Fruit fly (Drosophila melanogaster): ENCODE results near the gene lft.

Gene lft

DNA sequence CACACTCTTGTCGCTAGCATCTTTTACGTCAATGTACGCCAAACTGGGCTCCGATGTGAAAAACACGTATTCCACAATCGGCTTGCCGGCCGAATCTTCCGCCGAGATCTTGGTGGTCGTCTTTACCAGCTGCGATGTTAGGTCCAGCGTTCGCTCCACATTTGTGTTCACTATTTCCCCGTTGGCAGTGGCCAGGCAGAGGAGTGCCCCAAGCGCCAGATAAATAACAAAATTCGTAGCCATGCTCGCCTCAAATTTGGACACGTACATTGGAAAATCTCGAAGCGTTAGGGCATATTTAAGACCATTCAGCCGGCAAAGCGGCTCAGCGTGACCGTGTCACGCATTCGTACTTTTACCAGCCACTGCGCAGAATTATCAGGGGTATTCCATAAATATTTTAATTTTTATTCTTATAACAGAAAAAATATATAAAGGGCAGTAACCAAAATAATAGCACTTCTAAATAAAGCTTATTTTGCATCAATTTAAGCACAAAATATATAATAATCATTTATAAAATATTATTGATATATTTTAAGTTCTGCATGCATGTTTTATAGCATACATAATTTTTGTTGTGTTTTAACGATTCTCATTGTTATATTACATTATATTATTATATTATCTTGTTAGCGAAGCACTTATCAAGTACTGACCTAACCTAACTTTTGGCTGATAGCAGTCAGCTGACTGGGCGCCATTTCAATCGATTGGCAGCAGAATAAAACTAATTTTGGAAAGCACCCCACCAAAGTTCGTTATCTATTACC lies 11.4 kb downstream of the lft start, which contains the start of the genes CG33303 and dpr19 (continued):
- no peak for TF ChIP-seq Poxn (GFP tag; IDR thresholded peaks at IDR 0.05)
- peak; percentile 65 for TF ChIP-seq bcd (GFP tag; optimal IDR thresholded peaks at IDR 0.05)
- peak; percentile 66 for TF ChIP-seq CG10209 (GFP tag; optimal IDR thresholded peaks at IDR 0.05)
- TF ChIP-seq Atf-2 (GFP tag; optimal IDR thresholded peaks at IDR 0.05) = no peak
- TF ChIP-seq CG14441 (GFP tag; IDR thresholded peaks at IDR 0.05) = no peak
- TF ChIP-seq lola (GFP tag; optimal IDR thresholded peaks at IDR 0.05) = peak in 1 of 3 experiments; percentile 77
- TF ChIP-seq CG10147 (GFP tag; optimal IDR thresholded peaks at IDR 0.05) = peak; percentile 72
- peak; percentile 41; the same call in 1 of the 2 replicates for TF ChIP-seq CG31224 (GFP tag; IDR thresholded peaks at IDR 0.05)
- peak; percentile 49 for TF ChIP-seq BtbVII (GFP tag; optimal IDR thresholded peaks at IDR 0.05)
- peak; percentile 74 for TF ChIP-seq CG4328 (GFP tag; optimal IDR thresholded peaks at IDR 0.05)
- TF ChIP-seq run (tag; optimal IDR thresholded peaks at IDR 0.05) = peak; percentile 72
- no peak for TF ChIP-seq jigr1 (GFP tag; IDR thresholded peaks at IDR 0.05)
- no peak for TF ChIP-seq Deaf1 (tag; optimal IDR thresholded peaks at IDR 0.05)
- peak; percentile 58 for TF ChIP-seq fd3F (GFP tag; optimal IDR thresholded peaks at IDR 0.05)
- TF ChIP-seq bbx (GFP tag; IDR thresholded peaks at IDR 0.05; ENCODE audit: partially characterized antibody) = 0 out of 2 replicates have a peak, but pooled peaks have one; percentile 19

DNA sequence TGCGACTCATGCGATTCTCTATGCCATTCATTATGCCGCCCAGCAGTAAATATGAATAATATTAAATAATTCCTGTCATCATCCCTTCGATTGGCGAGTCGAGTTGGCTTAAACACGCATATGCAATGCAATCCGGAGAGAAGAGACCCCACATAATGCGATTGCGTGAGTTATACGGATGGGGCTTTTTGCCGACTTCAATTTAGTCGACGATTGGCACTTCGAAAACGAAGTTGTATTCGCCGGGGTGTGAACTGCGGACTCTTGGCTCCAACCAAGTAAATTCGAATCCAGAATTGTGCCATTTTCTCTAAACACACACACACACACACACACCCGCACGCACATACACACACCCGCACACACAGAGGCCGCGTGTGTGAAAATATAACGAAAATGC lies 12.0 kb downstream of the lft start:
- TF ChIP-seq slbo (GFP tag; IDR thresholded peaks at IDR 0.05) (no peak), row (GFP tag; IDR thresholded peaks at IDR 0.05) (no peak), ewg (GFP tag; optimal IDR thresholded peaks at IDR 0.05) (peak; percentile 90), crp (GFP tag; optimal IDR thresholded peaks at IDR 0.05) (no peak), ems (GFP tag; optimal IDR thresholded peaks at IDR 0.05) (no peak), lola (GFP tag; optimal IDR thresholded peaks at IDR 0.05) (no peak), CG2120 (GFP tag; optimal IDR thresholded peaks at IDR 0.05) (no peak), pnt (GFP tag; optimal IDR thresholded peaks at IDR 0.05) (no peak), ase (GFP tag; IDR thresholded peaks at IDR 0.05) (no peak), CG1602 (GFP tag; optimal IDR thresholded peaks at IDR 0.05) (no peak), aop (GFP tag; IDR thresholded peaks at IDR 0.05) (no peak), Abd-B (GFP tag; optimal IDR thresholded peaks at IDR 0.05) (no peak), Fer2 (tag; optimal IDR thresholded peaks at IDR 0.05) (no peak), cg (GFP tag; optimal IDR thresholded peaks at IDR 0.05) (peak; percentile 65), gsb (GFP tag; IDR thresholded peaks at IDR 0.05) (no peak), Trl (optimal IDR thresholded peaks at IDR 0.05) (no peak), Trl (GFP tag; optimal IDR thresholded peaks at IDR 0.05) (peak; percentile 1), disco-r (GFP tag; optimal IDR thresholded peaks at IDR 0.05) (no peak), MESR4 (GFP tag; optimal IDR thresholded peaks at IDR 0.05) (no peak), chm (GFP tag; IDR thresholded peaks at IDR 0.05) (no peak), Pdp1 (GFP tag; optimal IDR thresholded peaks at IDR 0.05) (peak in 1 of 2 experiments; percentile 40), trem (tag; optimal IDR thresholded peaks at IDR 0.05) (no peak), pb (GFP tag; optimal IDR thresholded peaks at IDR 0.05) (no peak), cad (GFP tag; optimal IDR thresholded peaks at IDR 0.05) (no peak), eve (GFP tag; optimal IDR thresholded peaks at IDR 0.05) (no peak), Ets65A (GFP tag) (no peak), CG7963 (GFP tag; IDR thresholded peaks at IDR 0.05; ENCODE audit: partially characterized antibody) (no peak), Dfd (GFP tag; optimal IDR thresholded peaks at IDR 0.05) (peak in 1 of 2 experiments; percentile 8), CG3065 (GFP tag; optimal IDR thresholded peaks at IDR 0.05) (no peak), CG2116 (GFP tag; optimal IDR thresholded peaks at IDR 0.05) (no peak), Deaf1 (tag; optimal IDR thresholded peaks at IDR 0.05) (peak; percentile 83), CG34376 (GFP tag; optimal IDR thresholded peaks at IDR 0.05) (no peak), CG12104 (GFP tag; optimal IDR thresholded peaks at IDR 0.05) (no peak), Scr (GFP tag; IDR thresholded peaks at IDR 0.05; ENCODE audit: partially characterized antibody) (no peak), twi (tag; optimal IDR thresholded peaks at IDR 0.05) (no peak)

Data from whole organism, embryonic.